Worm (Caenorhabditis elegans) whole organism, late embryonic: ENCODE data around the gene C05G5.1.

Source experiments
- C08G9.2 ChIP-seq: sonication (generic microtip); optimal IDR thresholded peaks from 2 replicates; lab custom pipeline; 2016; ENCODE audit warnings: mild to moderate bottlenecking, missing genetic modification characterization, moderate library complexity, missing compliant biosample characterization
- F13H6.1 ChIP-seq: sonication (generic microtip); optimal IDR thresholded peaks from 2 replicates; lab custom pipeline; 2016; ENCODE audit warnings: missing genetic modification characterization, missing compliant biosample characterization
- K02D7.2 ChIP-seq: sonication (generic microtip); optimal IDR thresholded peaks from 2 replicates; lab custom pipeline; 2017; ENCODE audit warnings: mild to moderate bottlenecking, missing genetic modification characterization, missing compliant biosample characterization
- K09A11.1 ChIP-seq: sonication (generic microtip); optimal IDR thresholded peaks from 2 replicates; lab custom pipeline; 2017; ENCODE audit warnings: antibody characterized with exemption, mild to moderate bottlenecking, missing genetic modification characterization, missing compliant biosample characterization; ENCODE audit not compliant: insufficient read depth
- ahr-1 ChIP-seq: sonication (generic microtip); optimal IDR thresholded peaks from 2 replicates; lab custom pipeline; 2016; ENCODE audit warnings: missing genetic modification characterization, missing compliant biosample characterization
- ama-1 ChIP-seq: fragments of 150-350 bp; optimal IDR thresholded peaks from 2 replicates; lab custom pipeline; 2014
- ceh-18 ChIP-seq: sonication (generic microtip); optimal IDR thresholded peaks from 2 replicates; lab custom pipeline; 2016; ENCODE audit warnings: missing genetic modification characterization, missing compliant biosample characterization
- ceh-19 ChIP-seq: fragments of 200-800 bp; sonication (Bioruptor generic); optimal IDR thresholded peaks from 2 replicates; lab custom pipeline; 2018; ENCODE audit warnings: mild to moderate bottlenecking, missing genetic modification characterization, missing compliant biosample characterization
- ceh-2 ChIP-seq: sonication (generic microtip); optimal IDR thresholded peaks from 2 replicates; lab custom pipeline; 2016; ENCODE audit warnings: missing genotype, missing genetic modification characterization, missing compliant biosample characterization
- ceh-24 ChIP-seq: sonication (generic microtip); optimal IDR thresholded peaks from 2 replicates; lab custom pipeline; 2016; ENCODE audit warnings: mild to moderate bottlenecking, missing genetic modification characterization, missing compliant biosample characterization
- ceh-31 ChIP-seq: sonication (generic microtip); optimal IDR thresholded peaks from 2 replicates; lab custom pipeline; 2016; ENCODE audit warnings: missing genetic modification characterization, missing compliant biosample characterization
- ceh-34 ChIP-seq: sonication (generic microtip); optimal IDR thresholded peaks from 2 replicates; lab custom pipeline; 2016; ENCODE audit warnings: mild to moderate bottlenecking, missing genetic modification characterization, missing compliant biosample characterization
- ceh-45 ChIP-seq: fragments of 200-800 bp; sonication (Bioruptor generic); IDR thresholded peaks from 2 replicates; pipeline ENCODE4 v1.3.6; 2022; ENCODE audit warnings: missing genetic modification reagents, missing genetic modification characterization, missing compliant biosample characterization
- ceh-48 ChIP-seq: sonication (generic microtip); optimal IDR thresholded peaks from 2 replicates; lab custom pipeline; 2016; ENCODE audit warnings: missing genetic modification characterization, inconsistent platforms, missing compliant biosample characterization
- ceh-6 ChIP-seq: fragments of 200-800 bp; sonication (Bioruptor generic); optimal IDR thresholded peaks from 2 replicates; lab custom pipeline; 2018; ENCODE audit warnings: mild to moderate bottlenecking, missing genetic modification characterization, missing compliant biosample characterization
- ceh-9 ChIP-seq: sonication (generic microtip); optimal IDR thresholded peaks from 2 replicates; lab custom pipeline; 2016; ENCODE audit warnings: mild to moderate bottlenecking, missing genetic modification characterization, inconsistent platforms, missing compliant biosample characterization
- che-1 ChIP-seq: sonication (generic microtip); optimal IDR thresholded peaks from 2 replicates; lab custom pipeline; 2016; ENCODE audit warnings: mild to moderate bottlenecking, missing genetic modification characterization, missing compliant biosample characterization
- dmd-4 ChIP-seq: sonication (generic microtip); optimal IDR thresholded peaks from 2 replicates; lab custom pipeline; 2016; ENCODE audit warnings: borderline replicate concordance, missing genetic modification characterization, missing compliant biosample characterization
- elt-2 ChIP-seq: sonication (generic microtip); optimal IDR thresholded peaks from 2 replicates; lab custom pipeline; 2016; ENCODE audit warnings: missing genetic modification reagents, missing genetic modification characterization, missing compliant biosample characterization
- elt-4 ChIP-seq: sonication (generic microtip); optimal IDR thresholded peaks from 2 replicates; lab custom pipeline; 2016; ENCODE audit warnings: missing genetic modification characterization, missing compliant biosample characterization
- ets-4 ChIP-seq: sonication (generic microtip); optimal IDR thresholded peaks from 2 replicates; lab custom pipeline; 2016; ENCODE audit warnings: missing genetic modification characterization, missing compliant biosample characterization
- eyg-1 ChIP-seq: sonication (generic microtip); optimal IDR thresholded peaks from 2 replicates; lab custom pipeline; 2016; ENCODE audit warnings: missing genotype, missing genetic modification characterization, missing compliant biosample characterization
- fax-1 ChIP-seq: sonication (generic microtip); optimal IDR thresholded peaks from 2 replicates; lab custom pipeline; 2016; ENCODE audit warnings: missing genotype, missing genetic modification characterization, missing compliant biosample characterization
- fkh-10 ChIP-seq: fragments of 150-350 bp; optimal IDR thresholded peaks from 2 replicates; lab custom pipeline; 2014; ENCODE audit warnings: missing biosample characterization, missing genetic modification reagents, missing genetic modification characterization
- fkh-6 ChIP-seq: sonication (generic microtip); optimal IDR thresholded peaks from 2 replicates; lab custom pipeline; 2016; ENCODE audit warnings: missing genetic modification characterization, missing compliant biosample characterization
- gmeb-2 ChIP-seq: sonication (generic microtip); optimal IDR thresholded peaks from 2 replicates; lab custom pipeline; 2016; ENCODE audit warnings: missing genetic modification characterization, inconsistent platforms, missing compliant biosample characterization
- hlh-30 ChIP-seq: sonication (generic microtip); optimal IDR thresholded peaks from 2 replicates; lab custom pipeline; 2017; ENCODE audit warnings: antibody characterized with exemption, missing genetic modification characterization, missing compliant biosample characterization; ENCODE audit not compliant: insufficient read depth
- madf-2 ChIP-seq: sonication (generic microtip); optimal IDR thresholded peaks from 2 replicates; lab custom pipeline; 2017; ENCODE audit warnings: missing genetic modification characterization, missing compliant biosample characterization
- mec-3 ChIP-seq: sonication (generic microtip); optimal IDR thresholded peaks from 2 replicates; lab custom pipeline; 2016; ENCODE audit warnings: borderline replicate concordance, missing genetic modification characterization, missing compliant biosample characterization
- nfya-1 ChIP-seq: sonication (generic microtip); optimal IDR thresholded peaks from 2 replicates; lab custom pipeline; 2017; ENCODE audit warnings: missing genetic modification characterization, mild to moderate bottlenecking, missing compliant biosample characterization, antibody characterized with exemption, moderate library complexity
- nhr-232 ChIP-seq: sonication (generic microtip); optimal IDR thresholded peaks from 2 replicates; lab custom pipeline; 2016; ENCODE audit warnings: missing genetic modification characterization, missing compliant biosample characterization
- pag-3 ChIP-seq: sonication (generic microtip); optimal IDR thresholded peaks from 2 replicates; lab custom pipeline; 2016; ENCODE audit warnings: missing compliant biosample characterization, missing genetic modification characterization, borderline replicate concordance
- pat-9 ChIP-seq: fragments of 200-800 bp; sonication (Bioruptor generic); optimal IDR thresholded peaks from 2 replicates; lab custom pipeline; 2018; ENCODE audit warnings: mild to moderate bottlenecking, missing genetic modification characterization, moderate library complexity, missing compliant biosample characterization
- pax-1 ChIP-seq: fragments of 150-350 bp; optimal IDR thresholded peaks from 2 replicates; lab custom pipeline; 2014; ENCODE audit warnings: missing biosample characterization, missing genetic modification characterization
- pqm-1 ChIP-seq: sonication (generic microtip); optimal IDR thresholded peaks from 2 replicates; lab custom pipeline; 2016; ENCODE audit warnings: missing genetic modification characterization, missing compliant biosample characterization
- pros-1 ChIP-seq: fragments of 150-350 bp; optimal IDR thresholded peaks from 2 replicates; lab custom pipeline; 2014; ENCODE audit warnings: missing biosample characterization, missing genetic modification reagents, missing genetic modification characterization
- ref-2 ChIP-seq: sonication (generic microtip); optimal IDR thresholded peaks from 2 replicates; lab custom pipeline; 2016; ENCODE audit warnings: missing genetic modification characterization, missing compliant biosample characterization
- rnt-1 ChIP-seq: sonication (generic microtip); optimal IDR thresholded peaks from 2 replicates; lab custom pipeline; 2016; ENCODE audit warnings: missing genetic modification characterization, missing compliant biosample characterization
- sdc-2 ChIP-seq: sonication (generic microtip); optimal IDR thresholded peaks from 2 replicates; lab custom pipeline; 2016; ENCODE audit warnings: missing genotype, missing genetic modification characterization, missing compliant biosample characterization
- syd-9 ChIP-seq: sonication (generic microtip); optimal IDR thresholded peaks from 2 replicates; lab custom pipeline; 2016; ENCODE audit warnings: mild to moderate bottlenecking, missing genetic modification characterization, moderate library complexity, missing compliant biosample characterization
- tbx-2 ChIP-seq: sonication (generic microtip); optimal IDR thresholded peaks from 2 replicates; lab custom pipeline; 2016; ENCODE audit warnings: missing genetic modification characterization, missing compliant biosample characterization
- unc-3 ChIP-seq, 2 experiments: fragments of 200-800 bp in 1 of 2; sonication (Bioruptor generic) in 1 of 2; sonication (generic microtip) in 1 of 2; conservative IDR thresholded peaks in 1 of 2; optimal IDR thresholded peaks in 1 of 2; 2 replicates each; pipeline versions ENCODE4 v1.3.6 to Lab custom; 2016 to 2022; ENCODE audit warnings: missing compliant biosample characterization in 2 of 2, missing genetic modification characterization in 2 of 2, missing genetic modification reagents in 1 of 2
- unc-55 ChIP-seq: sonication (generic microtip); optimal IDR thresholded peaks from 2 replicates; lab custom pipeline; 2017; ENCODE audit warnings: missing biosample characterization, missing genetic modification reagents, missing genetic modification characterization
- unc-86 ChIP-seq: sonication (generic microtip); optimal IDR thresholded peaks from 2 replicates; lab custom pipeline; 2016; ENCODE audit warnings: missing genetic modification characterization, missing compliant biosample characterization
- zip-5 ChIP-seq: sonication (generic microtip); optimal IDR thresholded peaks from 2 replicates; lab custom pipeline; 2016; ENCODE audit warnings: missing genetic modification characterization, missing compliant biosample characterization
- ztf-16 ChIP-seq: sonication (generic microtip); optimal IDR thresholded peaks from 2 replicates; lab custom pipeline; 2017; ENCODE audit warnings: missing genetic modification characterization, missing compliant biosample characterization

C05G5.1 gene

DNA sequence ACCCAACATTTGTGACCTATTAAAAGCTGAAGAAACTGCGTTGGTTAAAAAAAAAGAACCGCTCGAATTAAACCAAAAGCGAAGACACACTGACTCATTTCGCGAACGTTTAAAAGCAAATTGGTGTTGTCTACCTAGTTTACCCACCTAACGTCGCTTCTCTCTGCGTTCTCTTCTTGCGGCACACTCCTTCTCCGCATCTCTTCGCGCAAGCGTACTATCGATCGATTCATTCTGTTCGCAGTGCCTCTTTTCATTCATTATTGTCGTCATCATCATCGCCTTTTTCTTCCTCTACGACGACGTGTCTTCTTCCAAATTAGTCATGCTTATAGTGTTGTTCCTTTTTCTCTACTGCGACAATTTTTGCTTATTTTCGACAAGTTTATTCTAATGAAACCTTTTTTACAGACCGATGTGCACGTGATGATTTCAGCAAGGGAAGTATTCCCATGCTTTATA, 28.7 kb downstream of the C05G5.1 start, which contains the start of gene atrn-1:
Gene atrn-1 (plus strand): TSS at position 412 of the 462 bp plus-strand sequence.
- TF ChIP-seq pat-9 (no peak), ceh-31 (tag; lab: Kevin White, UChicago) (peak; percentile 44), ceh-2 (tag; lab: Kevin White, UChicago) (no peak), ceh-48 (tag; lab: Kevin White, UChicago) (peak; percentile 48), pax-1 (tag; lab: Kevin White, UChicago) (no peak)

ce11 chrX:14709591-14709990, 30.3 kb downstream of the C05G5.1 start:
- TF ChIP-seq pqm-1 (no peak), ahr-1 (tag; lab: Kevin White, UChicago) (no peak), pax-1 (tag; lab: Kevin White, UChicago) (no peak), hlh-30 (no peak), unc-55 (GFP tag; lab: Kevin White, UChicago) (no peak), pag-3 (tag; lab: Kevin White, UChicago) (no peak), ztf-16 (tag; lab: Kevin White, UChicago) (no peak), nhr-232 (tag; lab: Kevin White, UChicago) (no peak), fkh-10 (GFP tag; lab: Kevin White, UChicago) (no peak), ets-4 (tag; lab: Kevin White, UChicago) (no peak), rnt-1 (no peak), eyg-1 (tag; lab: Kevin White, UChicago) (no peak), ceh-9 (tag; lab: Kevin White, UChicago) (no peak), mec-3 (tag; lab: Kevin White, UChicago) (no peak), zip-5 (no peak)
- TF ChIP-seq, all 69 proteins: peak for 0

- TF ChIP-seq elt-2 (tag; lab: Kevin White, UChicago) (peak; percentile 44), pros-1 (tag; lab: Kevin White, UChicago) (peak; percentile 99), ceh-18 (tag; lab: Kevin White, UChicago) (peak; percentile 97), madf-2 (tag; lab: Kevin White, UChicago) (peak; percentile 53), che-1 (peak; percentile 18), ceh-24 (tag; lab: Kevin White, UChicago) (no peak), K02D7.2 (tag; lab: Kevin White, UChicago) (no peak), elt-4 (tag; lab: Kevin White, UChicago) (no peak), ceh-34 (peak; percentile 82), gmeb-2 (tag; lab: Kevin White, UChicago) (no peak), unc-55 (GFP tag; lab: Kevin White, UChicago) (peak; percentile 73), C08G9.2 (tag; lab: Kevin White, UChicago) (peak; percentile 48), ceh-6 (GFP tag; lab: Kevin White, UChicago) (peak; percentile 5), hlh-30 (peak; percentile 86), ref-2 (tag; lab: Kevin White, UChicago) (peak; percentile 79), F13H6.1 (tag; lab: Kevin White, UChicago) (peak; percentile 43), K09A11.1 (tag; lab: Kevin White, UChicago) (peak; percentile 26), pqm-1 (peak; percentile 57), nfya-1 (tag; lab: Kevin White, UChicago) (peak; percentile 89), ceh-31 (tag; lab: Kevin White, UChicago) (peak; percentile 92), ceh-2 (tag; lab: Kevin White, UChicago) (peak; percentile 15), ets-4 (tag; lab: Kevin White, UChicago) (peak; percentile 51), ceh-9 (tag; lab: Kevin White, UChicago) (no peak), ama-1 (lab: Kevin White, UChicago) (no peak), ceh-48 (tag; lab: Kevin White, UChicago) (peak; percentile 87), fax-1 (tag; lab: Kevin White, UChicago) (peak; percentile 11), sdc-2 (tag; lab: Kevin White, UChicago) (peak; percentile 84), unc-3 (GFP tag; conservative IDR thresholded peaks at IDR 0.05; lab: Robert Waterston, UW) (no peak), unc-3 (tag; optimal IDR thresholded peaks at IDR 0.05; lab: Kevin White, UChicago) (peak; percentile 61), unc-86 (tag; lab: Kevin White, UChicago) (no peak), ceh-45 (GFP tag; lab: Robert Waterston, UW) (no peak), tbx-2 (peak; percentile 81), ztf-16 (tag; lab: Kevin White, UChicago) (peak; percentile 49), dmd-4 (tag; lab: Kevin White, UChicago) (peak; percentile 38), syd-9 (peak; percentile 44), rnt-1 (peak; percentile 49), pag-3 (tag; lab: Kevin White, UChicago) (peak; percentile 15), fkh-6 (tag; lab: Kevin White, UChicago) (peak; percentile 33), ceh-19 (GFP tag; lab: Kevin White, UChicago) (peak; percentile 80)
Observed at ce11 chrX:14708176-14708642, 31.7 kb downstream of the C05G5.1 start.
